Fruit fly (Drosophila melanogaster): ENCODE data around the gene Eig71Ea.
A peak's percentile ranks its signal among the peaks of the same experiment; 100 is the strongest.

DNA sequence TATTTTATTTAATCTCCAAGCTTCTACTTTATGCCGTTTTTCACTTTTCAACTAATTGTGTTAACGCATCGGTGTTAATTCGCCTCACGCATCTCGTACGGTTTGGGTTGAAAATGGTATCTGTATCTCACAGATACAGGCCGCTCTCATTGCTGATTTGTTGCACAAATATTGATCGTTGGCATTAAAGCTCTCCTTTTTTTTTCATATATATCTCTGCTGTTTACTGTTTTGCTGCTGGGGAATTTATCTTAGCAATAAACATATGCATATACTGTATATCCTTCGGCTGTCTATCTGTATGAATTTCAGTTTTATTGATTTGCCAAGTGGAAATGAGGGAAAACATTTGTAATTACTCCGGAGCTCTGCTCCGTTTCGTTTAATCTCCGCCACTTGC is 16.8 kb downstream of the Eig71Ea start:
- TF ChIP-seq Hr39 (GFP tag; optimal IDR thresholded peaks at IDR 0.05), result no peak
- no peak for TF ChIP-seq CG3919 (GFP tag; optimal IDR thresholded peaks at IDR 0.05)
- TF ChIP-seq fkh (GFP tag; optimal IDR thresholded peaks at IDR 0.05), result peak; percentile 73

Data from whole organism, prepupa.